Worm (Caenorhabditis elegans) whole organism, L4 larva: ENCODE results near the gene cyp-13B2.

Experiments
- ceh-28 ChIP-seq: fragments of 150-350 bp; optimal IDR thresholded peaks from 2 replicates; lab custom pipeline; 2014; ENCODE audit warnings: missing biosample characterization, missing genetic modification reagents, missing genetic modification characterization
- hlh-30 ChIP-seq: sonication (generic microtip); optimal IDR thresholded peaks from 2 replicates; lab custom pipeline; 2017; ENCODE audit warnings: antibody characterized with exemption, mild to moderate bottlenecking, missing genetic modification characterization, missing compliant biosample characterization; ENCODE audit not compliant: insufficient read depth

ce11 chrX:14179488-14179887, 45.9 kb upstream of the cyp-13B2 start:
- TF ChIP-seq ceh-28 (tag; lab: Kevin White, UChicago), result no peak
- no peak for TF ChIP-seq hlh-30 (tag; lab: Kevin White, UChicago)
